Worm (Caenorhabditis elegans): Measurements from ENCODE around the gene C08H9.15.

DNA sequence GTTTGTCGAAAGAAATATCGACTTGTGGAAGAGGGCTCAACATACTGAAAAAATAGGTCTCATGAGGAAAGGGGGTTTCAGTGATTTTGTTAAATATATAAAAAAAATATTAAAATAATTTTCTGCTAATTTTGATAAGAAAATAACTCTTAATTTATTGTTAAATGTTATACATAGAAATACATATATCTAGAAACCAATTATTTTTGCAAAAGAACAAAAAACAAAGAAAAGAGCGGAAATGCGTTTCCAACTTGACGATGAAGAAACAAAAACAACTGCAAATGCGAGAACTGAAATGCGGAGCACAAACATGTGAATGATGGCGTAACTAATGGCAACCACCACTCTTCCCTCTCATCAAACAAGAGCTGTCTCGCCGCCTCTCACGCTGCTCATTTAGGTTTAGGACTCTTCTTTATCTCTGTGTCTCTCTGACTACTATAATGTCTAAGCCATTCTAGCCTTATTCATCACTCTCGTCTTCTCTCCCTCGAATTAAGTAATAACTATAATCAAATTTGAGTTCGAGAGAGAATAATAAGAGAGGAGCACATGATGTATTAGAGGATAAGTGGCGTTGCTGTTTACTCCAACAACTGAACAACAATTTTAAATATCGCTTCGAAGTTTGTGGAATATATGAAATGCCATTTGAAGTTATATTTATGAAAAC is 42.6 kb upstream of the C08H9.15 start, which contains the start of gene arrd-4:
- TF ChIP-seq unc-86 (tag; optimal IDR thresholded peaks at IDR 0.05) = no peak
- no peak for TF ChIP-seq pha-2 (tag; optimal IDR thresholded peaks at IDR 0.05)
- no peak for TF ChIP-seq hlh-30 (tag; optimal IDR thresholded peaks at IDR 0.05; ENCODE audit: insufficient read depth)
- no peak for TF ChIP-seq fkh-10 (GFP tag; optimal IDR thresholded peaks at IDR 0.05)
- TF ChIP-seq C38D4.7 (GFP tag; optimal IDR thresholded peaks at IDR 0.05) = no peak
- TF ChIP-seq syd-9 (tag; optimal IDR thresholded peaks at IDR 0.05) = no peak
- no peak for TF ChIP-seq ama-1 (optimal IDR thresholded peaks at IDR 0.05)
- no peak for TF ChIP-seq C08G9.2 (tag; optimal IDR thresholded peaks at IDR 0.05)
- TF ChIP-seq rnt-1 (tag; optimal IDR thresholded peaks at IDR 0.05) = no peak
- no peak for TF ChIP-seq pha-4 (tag; optimal IDR thresholded peaks at IDR 0.05)
- TF ChIP-seq sox-4 (tag; optimal IDR thresholded peaks at IDR 0.05) = no peak
- no peak for TF ChIP-seq elt-2 (tag; optimal IDR thresholded peaks at IDR 0.05)
